Worm (Caenorhabditis elegans): ENCODE measurements around the gene T02B11.9.

DNA sequence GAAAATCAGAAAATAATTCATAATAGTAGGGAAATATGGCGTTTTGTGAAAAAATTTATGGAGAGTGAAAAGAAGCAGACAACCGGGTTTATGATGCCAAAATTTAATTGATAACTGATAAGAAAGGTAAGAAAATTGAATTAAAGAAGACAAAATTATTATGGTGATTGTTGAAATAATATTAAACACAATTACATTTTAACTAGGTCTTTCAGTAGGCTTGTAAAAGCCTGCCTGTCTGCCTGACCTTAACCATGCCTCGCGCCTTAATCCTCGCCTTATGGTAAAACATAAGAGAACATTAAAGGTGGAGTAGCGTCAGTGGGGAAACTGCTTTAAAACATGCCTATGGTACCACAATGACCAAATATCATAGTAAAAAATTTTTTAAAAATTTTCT, 2.5 kb downstream of the T02B11.9 start, which contains the start of gene T02B11.8:
- TF ChIP-seq ama-1 (optimal IDR thresholded peaks at IDR 0.05) (no peak), nhr-28 (tag; optimal IDR thresholded peaks at IDR 0.05) (no peak), nhr-11 (tag; optimal IDR thresholded peaks at IDR 0.05) (no peak), unc-62 (GFP tag; optimal IDR thresholded peaks at IDR 0.05) (no peak), ceh-28 (tag; optimal IDR thresholded peaks at IDR 0.05) (no peak), snpc-4 (tag; optimal IDR thresholded peaks at IDR 0.05) (no peak), aly-2 (tag; optimal IDR thresholded peaks at IDR 0.05) (no peak)

All from whole organism, L3 larva.